Worm (Caenorhabditis elegans) whole organism, early embryonic: ENCODE data around the gene ZK1128.3.

Source experiments
- B0310.2 ChIP-seq: sonication (generic microtip); optimal IDR thresholded peaks from 2 replicates; lab custom pipeline; 2016; ENCODE audit warnings: mild to moderate bottlenecking, missing genetic modification characterization, missing compliant biosample characterization
- ama-1 ChIP-seq: fragments of 150-350 bp; optimal IDR thresholded peaks from 2 replicates; lab custom pipeline; 2014
- ceh-13 ChIP-seq: fragments of 200-800 bp; sonication (Bioruptor generic); optimal IDR thresholded peaks from 2 replicates; lab custom pipeline; 2018; ENCODE audit warnings: mild to moderate bottlenecking, missing genetic modification characterization, missing compliant biosample characterization
- flt-1 ChIP-seq: fragments of 200-800 bp; sonication (Bioruptor generic); IDR thresholded peaks from 2 replicates; pipeline ENCODE4 v1.3.6; 2022; ENCODE audit warnings: missing genetic modification characterization, missing compliant biosample characterization
- hmg-4 ChIP-seq: fragments of 200-800 bp; sonication (Bioruptor generic); optimal IDR thresholded peaks from 2 replicates; lab custom pipeline; 2018; ENCODE audit warnings: mild to moderate bottlenecking, missing genetic modification characterization, missing compliant biosample characterization
- hnd-1 ChIP-seq: sonication (generic microtip); optimal IDR thresholded peaks from 2 replicates; lab custom pipeline; 2016; ENCODE audit warnings: missing genetic modification characterization, missing compliant biosample characterization
- scrt-1 ChIP-seq: fragments of 200-800 bp; sonication (Bioruptor generic); IDR thresholded peaks from 2 replicates; pipeline ENCODE4 v1.3.6; 2022; ENCODE audit warnings: missing genetic modification characterization, missing compliant biosample characterization
- sea-1 ChIP-seq: fragments of 200-800 bp; sonication (Bioruptor generic); conservative IDR thresholded peaks from 2 replicates; pipeline ENCODE4 v1.3.6; 2022; ENCODE audit warnings: missing genetic modification characterization, missing compliant biosample characterization
- tbx-11 ChIP-seq: fragments of 200-800 bp; sonication (Bioruptor generic); IDR thresholded peaks from 2 replicates; pipeline ENCODE4 v1.3.6; 2022; ENCODE audit warnings: missing genetic modification characterization, missing compliant biosample characterization

- TF ChIP-seq hnd-1 (tag; lab: Kevin White, UChicago) (no peak), B0310.2 (tag; lab: Kevin White, UChicago) (no peak), ama-1 (no peak), ceh-13 (GFP tag; lab: Kevin White, UChicago) (no peak), tbx-11 (GFP tag; lab: Robert Waterston, UW) (no peak), flt-1 (GFP tag; lab: Robert Waterston, UW) (no peak), scrt-1 (GFP tag; lab: Robert Waterston, UW) (0 out of 2 replicates have a peak, but pooled peaks have one; percentile 33), sea-1 (GFP tag; lab: Robert Waterston, UW) (no peak), hmg-4 (no peak)
These were observed 33.0 kb upstream of the ZK1128.3 start for ce11 chrIII:10151719-10152118.
